Worm (Caenorhabditis elegans) whole organism, early embryonic: Measurements from ENCODE around the gene rps-1.

Experiments used
- aly-1 ChIP-seq: sonication (generic microtip); optimal IDR thresholded peaks from 2 replicates; lab custom pipeline; 2016; ENCODE audit warnings: missing genetic modification characterization, missing compliant biosample characterization
- ama-1 ChIP-seq: fragments of 150-350 bp; optimal IDR thresholded peaks from 2 replicates; lab custom pipeline; 2014
- ceh-36 ChIP-seq: sonication (generic microtip); optimal IDR thresholded peaks from 2 replicates; lab custom pipeline; 2016; ENCODE audit warnings: missing genetic modification characterization, inconsistent platforms, missing compliant biosample characterization
- ets-7 ChIP-seq: sonication (generic microtip); optimal IDR thresholded peaks from 2 replicates; lab custom pipeline; 2016; ENCODE audit warnings: missing genotype, missing genetic modification characterization, missing compliant biosample characterization
- flt-1 ChIP-seq: fragments of 200-800 bp; sonication (Bioruptor generic); IDR thresholded peaks from 2 replicates; pipeline ENCODE4 v1.3.6; 2022; ENCODE audit warnings: missing genetic modification characterization, missing compliant biosample characterization
- hmbx-1 ChIP-seq: sonication (generic microtip); optimal IDR thresholded peaks from 2 replicates; lab custom pipeline; 2016; ENCODE audit warnings: mild to moderate bottlenecking, missing genetic modification characterization, missing compliant biosample characterization
- scrt-1 ChIP-seq: fragments of 200-800 bp; sonication (Bioruptor generic); IDR thresholded peaks from 2 replicates; pipeline ENCODE4 v1.3.6; 2022; ENCODE audit warnings: missing genetic modification characterization, missing compliant biosample characterization
- tbx-11 ChIP-seq: fragments of 200-800 bp; sonication (Bioruptor generic); IDR thresholded peaks from 2 replicates; pipeline ENCODE4 v1.3.6; 2022; ENCODE audit warnings: missing genetic modification characterization, missing compliant biosample characterization

- no peak for TF ChIP-seq ama-1 (lab: Kevin White, UChicago)
- TF ChIP-seq ceh-36 (tag; lab: Kevin White, UChicago) = no peak
- TF ChIP-seq flt-1 (GFP tag; lab: Robert Waterston, UW) = no peak
- no peak for TF ChIP-seq aly-1
- no peak for TF ChIP-seq tbx-11 (GFP tag; lab: Robert Waterston, UW)
- TF ChIP-seq ets-7 (tag; lab: Kevin White, UChicago) = no peak
- TF ChIP-seq hmbx-1 (tag; lab: Kevin White, UChicago) = no peak
- no peak for TF ChIP-seq scrt-1 (GFP tag; lab: Robert Waterston, UW)
These were observed 43.7 kb downstream of the rps-1 start for ce11 chrIII:4519410-4519809.
